Worm (Caenorhabditis elegans) whole organism, L4 larva: ENCODE data around the gene W02G9.4.

ENCODE experiments used
- D1046.2 ChIP-seq: fragments of 200-800 bp; sonication (Bioruptor generic); IDR thresholded peaks from 2 replicates; pipeline ENCODE4 v1.3.6; 2022; ENCODE audit warnings: missing genetic modification characterization, missing compliant biosample characterization
- F10B5.3 ChIP-seq: sonication (generic microtip); optimal IDR thresholded peaks from 2 replicates; lab custom pipeline; 2016; ENCODE audit warnings: mild to moderate bottlenecking, missing genetic modification characterization, missing compliant biosample characterization
- F44E2.7 ChIP-seq: fragments of 200-800 bp; sonication (Bioruptor generic); IDR thresholded peaks from 2 replicates; pipeline ENCODE4 v2.1.2; 2022; ENCODE audit warnings: missing genetic modification characterization, missing compliant biosample characterization
- F49E8.2 ChIP-seq: sonication (generic microtip); optimal IDR thresholded peaks from 2 replicates; lab custom pipeline; 2016; ENCODE audit warnings: missing compliant biosample characterization, mild to moderate bottlenecking, missing genetic modification characterization, borderline replicate concordance
- T20F7.1 ChIP-seq: fragments of 200-800 bp; sonication (Bioruptor generic); optimal IDR thresholded peaks from 2 replicates; lab custom pipeline; 2018; ENCODE audit warnings: mild to moderate bottlenecking, missing genetic modification characterization, missing compliant biosample characterization
- T26A8.4 ChIP-seq: fragments of 200-800 bp; sonication (Bioruptor generic); IDR thresholded peaks from 2 replicates; pipeline ENCODE4 v1.3.6; 2022; ENCODE audit warnings: missing genetic modification characterization, missing compliant biosample characterization
- Y5F2A.4 ChIP-seq: fragments of 200-800 bp; sonication (Bioruptor generic); optimal IDR thresholded peaks from 2 replicates; lab custom pipeline; 2018; ENCODE audit warnings: mild to moderate bottlenecking, missing genetic modification characterization, missing compliant biosample characterization
- ZK337.2 ChIP-seq: fragments of 200-800 bp; sonication (Bioruptor generic); IDR thresholded peaks from 2 replicates; pipeline ENCODE4 v1.3.6; 2022; ENCODE audit warnings: missing genetic modification reagents, missing genetic modification characterization, missing compliant biosample characterization
- ama-1 ChIP-seq: fragments of 150-350 bp; optimal IDR thresholded peaks from 2 replicates; lab custom pipeline; 2014; ENCODE audit warnings: inconsistent platforms, mixed read lengths
- arid-1 ChIP-seq: fragments of 200-800 bp; sonication (Bioruptor generic); conservative IDR thresholded peaks from 2 replicates; pipeline ENCODE4 v1.3.6; 2022; ENCODE audit warnings: missing genetic modification reagents, missing genetic modification characterization, missing compliant biosample characterization
- ceh-28 ChIP-seq: fragments of 150-350 bp; optimal IDR thresholded peaks from 2 replicates; lab custom pipeline; 2014; ENCODE audit warnings: missing biosample characterization, missing genetic modification reagents, missing genetic modification characterization
- ceh-62 ChIP-seq: sonication (generic microtip); optimal IDR thresholded peaks from 2 replicates; lab custom pipeline; 2017; ENCODE audit warnings: missing biosample characterization, missing genetic modification characterization
- ctbp-1 ChIP-seq: fragments of 200-800 bp; sonication (Bioruptor generic); IDR thresholded peaks from 2 replicates; pipeline ENCODE4 v1.3.6; 2022; ENCODE audit warnings: missing genetic modification reagents, missing genetic modification characterization, missing compliant biosample characterization
- daf-8 ChIP-seq: fragments of 200-800 bp; sonication (Bioruptor generic); IDR thresholded peaks from 2 replicates; pipeline ENCODE4 v1.3.6; 2022; ENCODE audit warnings: missing genetic modification characterization, missing compliant biosample characterization
- dmd-6 ChIP-seq: fragments of 200-800 bp; sonication (Bioruptor generic); IDR thresholded peaks from 2 replicates; pipeline ENCODE4 v1.3.6; 2022; ENCODE audit warnings: missing genetic modification reagents, missing genetic modification characterization, missing compliant biosample characterization
- dve-1 ChIP-seq: sonication (generic microtip); optimal IDR thresholded peaks from 2 replicates; lab custom pipeline; 2017; ENCODE audit warnings: antibody characterized with exemption, mild to moderate bottlenecking, missing genetic modification characterization, missing compliant biosample characterization; ENCODE audit not compliant: insufficient read depth
- egl-43 ChIP-seq: fragments of 200-800 bp; sonication (Bioruptor generic); IDR thresholded peaks from 2 replicates; pipeline ENCODE4 v1.3.6; 2022; ENCODE audit warnings: missing genetic modification reagents, missing genetic modification characterization, missing compliant biosample characterization
- gei-8 ChIP-seq: fragments of 200-800 bp; sonication (Bioruptor generic); optimal IDR thresholded peaks from 2 replicates; lab custom pipeline; 2018; ENCODE audit warnings: mild to moderate bottlenecking, missing genetic modification characterization, missing compliant biosample characterization
- hlh-11 ChIP-seq: fragments of 200-800 bp; sonication (Bioruptor generic); optimal IDR thresholded peaks from 2 replicates; lab custom pipeline; 2018; ENCODE audit warnings: mild to moderate bottlenecking, missing genetic modification characterization, missing compliant biosample characterization
- jun-1 ChIP-seq: fragments of 150-350 bp; optimal IDR thresholded peaks from 2 replicates; lab custom pipeline; 2014; ENCODE audit warnings: missing biosample characterization, missing genetic modification reagents, missing genetic modification characterization
- lim-7 ChIP-seq: fragments of 200-800 bp; sonication (Bioruptor generic); IDR thresholded peaks from 2 replicates; pipeline ENCODE4 v1.3.6; 2022; ENCODE audit warnings: missing genetic modification characterization, missing compliant biosample characterization
- lin-29 ChIP-seq: fragments of 200-800 bp; sonication (Bioruptor generic); IDR thresholded peaks from 2 replicates; pipeline ENCODE4 v1.3.6; 2022; ENCODE audit warnings: missing genetic modification reagents, missing genetic modification characterization, missing compliant biosample characterization
- lin-38 ChIP-seq: fragments of 200-800 bp; sonication (Bioruptor generic); IDR thresholded peaks from 2 replicates; pipeline ENCODE4 v1.3.6; 2022; ENCODE audit warnings: missing genetic modification reagents, missing genetic modification characterization, missing compliant biosample characterization
- lsy-2 ChIP-seq, 2 experiments: fragments of 150-350 bp in 1 of 2; sonication (generic microtip) in 1 of 2; optimal IDR thresholded peaks; 2 replicates each; lab custom pipeline; 2014 to 2017; ENCODE audit warnings: missing biosample characterization in 2 of 2, missing genetic modification characterization in 2 of 2
- madf-5 ChIP-seq, 2 experiments: fragments of 200-800 bp; sonication (Bioruptor generic); IDR thresholded peaks; 2 replicates each; pipeline ENCODE4 v1.3.6; 2022; ENCODE audit warnings: missing compliant biosample characterization in 2 of 2, missing genetic modification characterization in 2 of 2
- madf-9 ChIP-seq: fragments of 200-800 bp; sonication (Bioruptor generic); conservative IDR thresholded peaks from 2 replicates; pipeline ENCODE4 v1.3.6; 2022; ENCODE audit warnings: missing genetic modification reagents, missing genetic modification characterization, missing compliant biosample characterization
- mdl-1 ChIP-seq, 2 experiments: fragments of 150-350 bp in 1 of 2; sonication (generic microtip) in 1 of 2; optimal IDR thresholded peaks; 2 replicates each; lab custom pipeline; 2014 to 2017; ENCODE audit warnings: missing biosample characterization in 2 of 2, missing genetic modification characterization in 2 of 2
- mes-2 ChIP-seq: sonication (generic microtip); optimal IDR thresholded peaks from 2 replicates; lab custom pipeline; 2016; ENCODE audit warnings: missing genotype, mild to moderate bottlenecking, missing genetic modification characterization, missing compliant biosample characterization; ENCODE audit not compliant: poor library complexity, severe bottlenecking
- mxl-2 ChIP-seq: fragments of 200-800 bp; sonication (Bioruptor generic); conservative IDR thresholded peaks from 2 replicates; pipeline ENCODE4 v1.3.6; 2022; ENCODE audit warnings: missing genetic modification reagents, missing genetic modification characterization, missing compliant biosample characterization
- mxl-3 ChIP-seq: fragments of 200-800 bp; sonication (Bioruptor generic); optimal IDR thresholded peaks from 2 replicates; lab custom pipeline; 2018; ENCODE audit warnings: mild to moderate bottlenecking, missing genetic modification characterization, missing compliant biosample characterization
- nhr-10 ChIP-seq: fragments of 150-350 bp; optimal IDR thresholded peaks from 2 replicates; lab custom pipeline; 2014; ENCODE audit warnings: missing biosample characterization, missing genetic modification characterization
- nhr-237 ChIP-seq: sonication (generic microtip); optimal IDR thresholded peaks from 2 replicates; lab custom pipeline; 2017; ENCODE audit warnings: missing biosample characterization, missing genetic modification characterization
- nhr-25 ChIP-seq: sonication (generic microtip); optimal IDR thresholded peaks from 2 replicates; lab custom pipeline; 2017; ENCODE audit warnings: missing genetic modification characterization, mild to moderate bottlenecking, missing compliant biosample characterization, antibody characterized with exemption, moderate library complexity, borderline replicate concordance; ENCODE audit not compliant: insufficient read depth
- nhr-77 ChIP-seq: fragments of 150-350 bp; optimal IDR thresholded peaks from 2 replicates; lab custom pipeline; 2014; ENCODE audit warnings: missing biosample characterization, missing genetic modification characterization
- pha-4 ChIP-seq, 2 experiments: fragments of 150-350 bp in 1 of 2; fragments of 200-800 bp in 1 of 2; sonication (Bioruptor generic) in 1 of 2; IDR thresholded peaks in 1 of 2; optimal IDR thresholded peaks in 1 of 2; 2 replicates each; pipeline versions ENCODE4 v1.3.6 to Lab custom; 2014 to 2022; ENCODE audit warnings: missing genetic modification characterization in 2 of 2, missing genetic modification reagents in 2 of 2, missing biosample characterization in 1 of 2, missing compliant biosample characterization in 1 of 2
- php-3 ChIP-seq: fragments of 200-800 bp; sonication (Bioruptor generic); IDR thresholded peaks from 2 replicates; pipeline ENCODE4 v1.3.6; 2022; ENCODE audit warnings: missing genetic modification reagents, missing genetic modification characterization, missing compliant biosample characterization
- rbr-2 ChIP-seq: sonication (generic microtip); optimal IDR thresholded peaks from 2 replicates; lab custom pipeline; 2016; ENCODE audit warnings: missing genotype, missing genetic modification characterization, missing compliant biosample characterization
- set-16 ChIP-seq: fragments of 200-800 bp; sonication (Bioruptor generic); IDR thresholded peaks from 2 replicates; pipeline ENCODE4 v1.3.6; 2022; ENCODE audit warnings: missing genetic modification reagents, missing genetic modification characterization, missing compliant biosample characterization
- snpc-1.2 ChIP-seq: fragments of 200-800 bp; sonication (Bioruptor generic); IDR thresholded peaks from 2 replicates; pipeline ENCODE4 v1.3.6; 2022; ENCODE audit warnings: missing genetic modification reagents, missing genetic modification characterization, missing compliant biosample characterization
- spr-1 ChIP-seq: sonication (generic microtip); optimal IDR thresholded peaks from 2 replicates; lab custom pipeline; 2016; ENCODE audit warnings: mild to moderate bottlenecking, missing genetic modification characterization, missing compliant biosample characterization
- tag-97 ChIP-seq: fragments of 200-800 bp; sonication (Bioruptor generic); IDR thresholded peaks from 2 replicates; pipeline ENCODE4 v1.3.6; 2022; ENCODE audit warnings: missing genetic modification characterization, missing compliant biosample characterization
- unc-62 ChIP-seq, 3 experiments: fragments of 150-350 bp in 1 of 3; sonication (generic microtip); optimal IDR thresholded peaks in 2 of 3; peaks in 1 of 3; 1 replicate in 1 of 3; 2 replicates in 2 of 3; lab custom pipeline; 2014 to 2017; ENCODE audit warnings: missing biosample characterization in 3 of 3, missing genetic modification characterization in 3 of 3, missing genetic modification reagents in 3 of 3, missing genotype in 1 of 3
- zip-11 ChIP-seq: fragments of 200-800 bp; sonication (Bioruptor generic); IDR thresholded peaks from 2 replicates; pipeline ENCODE4 v1.3.6; 2022; ENCODE audit warnings: missing genetic modification characterization, missing compliant biosample characterization
- zip-2 ChIP-seq: fragments of 150-350 bp; optimal IDR thresholded peaks from 2 replicates; lab custom pipeline; 2014; ENCODE audit warnings: missing biosample characterization, missing genetic modification characterization

W02G9.4 gene

DNA sequence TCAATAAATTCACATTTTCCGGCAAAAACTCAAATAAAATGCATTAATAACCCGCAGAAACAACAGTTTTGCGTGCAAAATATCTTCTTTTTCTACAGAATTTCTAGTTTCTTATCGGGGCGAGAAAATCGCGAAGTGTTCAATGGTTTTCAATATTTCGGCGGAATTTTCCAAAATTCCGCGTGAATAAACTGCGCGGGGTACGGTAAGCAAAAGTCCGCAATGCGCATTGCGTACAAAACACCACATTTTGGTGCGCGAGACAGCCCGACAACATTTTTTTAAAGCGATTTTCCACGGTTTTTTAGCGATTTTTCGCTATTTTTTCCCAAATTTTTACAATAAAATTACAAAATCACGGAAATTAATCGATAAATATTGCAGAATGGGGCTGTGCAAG lies 27.7 kb downstream of the W02G9.4 start, which contains the start of gene Y45G12B.2 (continued):
- TF ChIP-seq dmd-6 (GFP tag; lab: Robert Waterston, UW) (0 out of 2 replicates have a peak, but pooled peaks have one; percentile 17), F49E8.2 (peak; percentile 17), madf-9 (GFP tag; lab: Robert Waterston, UW) (no peak), lim-7 (GFP tag; lab: Robert Waterston, UW) (0 out of 2 replicates have a peak, but pooled peaks have one; percentile 21), mxl-3 (peak; percentile 40), mxl-2 (GFP tag; lab: Robert Waterston, UW) (no peak), nhr-25 (tag; lab: Kevin White, UChicago) (no peak), nhr-10 (tag; lab: Kevin White, UChicago) (no peak), rbr-2 (peak; percentile 31), unc-62 (GFP tag; optimal IDR thresholded peaks at IDR 0.05 in 1 of 2; lab: Kevin White, UChicago) (no peak), unc-62 (tag; optimal IDR thresholded peaks at IDR 0.05; lab: Kevin White, UChicago) (no peak), mes-2 (tag; lab: Kevin White, UChicago) (peak; percentile 85), pha-4 (GFP tag; IDR thresholded peaks at IDR 0.05; lab: Robert Waterston, UW) (no peak), pha-4 (tag; optimal IDR thresholded peaks at IDR 0.05; lab: Kevin White, UChicago) (no peak), ama-1 (lab: Kevin White, UChicago) (peak; percentile 55), daf-8 (GFP tag; lab: Robert Waterston, UW) (no peak), php-3 (GFP tag; lab: Robert Waterston, UW) (no peak), dve-1 (tag; lab: Kevin White, UChicago) (peak; percentile 54), hlh-11 (peak; percentile 44), zip-11 (GFP tag; lab: Robert Waterston, UW) (no peak), lsy-2 (tag; optimal IDR thresholded peaks at IDR 0.05; lab: Kevin White, UChicago) (peak; percentile 95 to 99), nhr-77 (tag; lab: Kevin White, UChicago) (peak; percentile 72), F44E2.7 (GFP tag; lab: Robert Waterston, UW) (no peak)
- TF ChIP-seq, all 104 proteins: peak for 22

DNA sequence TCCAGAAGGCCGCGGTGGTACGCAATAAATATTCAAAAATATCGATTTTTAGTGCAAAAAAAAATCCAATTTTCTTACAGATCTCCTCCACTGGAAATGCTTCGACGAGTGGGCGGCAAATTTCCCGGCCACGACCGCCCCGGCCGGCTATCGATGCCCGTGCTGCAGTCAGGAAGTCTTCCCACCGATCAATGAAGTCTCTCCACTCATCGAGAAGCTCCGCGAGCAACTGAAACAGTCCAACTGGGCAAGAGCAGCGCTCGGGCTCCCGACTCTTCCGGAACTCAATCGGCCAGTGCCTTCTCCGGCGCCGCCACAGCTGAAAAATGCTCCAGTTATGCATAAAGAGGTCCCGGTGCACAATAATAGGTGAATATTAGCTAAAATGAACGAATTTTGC lies 29.2 kb downstream of the W02G9.4 start, which contains the start of gene Y45G12B.3:
Gene Y45G12B.3 (minus strand): TSS at position 320 of the 400 bp plus-strand sequence.
- TF ChIP-seq rbr-2 (no peak), lsy-2 (tag; optimal IDR thresholded peaks at IDR 0.05; lab: Kevin White, UChicago) (no peak), nhr-237 (tag; lab: Kevin White, UChicago) (no peak), zip-2 (tag; lab: Kevin White, UChicago) (no peak), egl-43 (GFP tag; lab: Robert Waterston, UW) (0 out of 2 replicates have a peak, but pooled peaks have one; percentile 35), jun-1 (tag; lab: Kevin White, UChicago) (no peak), T20F7.1 (no peak), D1046.2 (GFP tag; lab: Robert Waterston, UW) (no peak), madf-5 (GFP tag; IDR thresholded peaks at IDR 0.05; lab: Robert Waterston, UW) (no peak), gei-8 (GFP tag; lab: Kevin White, UChicago) (no peak), ZK337.2 (GFP tag; lab: Robert Waterston, UW) (no peak), hlh-11 (no peak), ceh-28 (tag; lab: Kevin White, UChicago) (no peak), mdl-1 (tag; optimal IDR thresholded peaks at IDR 0.05; lab: Kevin White, UChicago) (no peak), set-16 (peak; percentile 86), spr-1 (tag; lab: Kevin White, UChicago) (no peak), F10B5.3 (tag; lab: Kevin White, UChicago) (no peak), ctbp-1 (GFP tag; lab: Robert Waterston, UW) (no peak)

DNA sequence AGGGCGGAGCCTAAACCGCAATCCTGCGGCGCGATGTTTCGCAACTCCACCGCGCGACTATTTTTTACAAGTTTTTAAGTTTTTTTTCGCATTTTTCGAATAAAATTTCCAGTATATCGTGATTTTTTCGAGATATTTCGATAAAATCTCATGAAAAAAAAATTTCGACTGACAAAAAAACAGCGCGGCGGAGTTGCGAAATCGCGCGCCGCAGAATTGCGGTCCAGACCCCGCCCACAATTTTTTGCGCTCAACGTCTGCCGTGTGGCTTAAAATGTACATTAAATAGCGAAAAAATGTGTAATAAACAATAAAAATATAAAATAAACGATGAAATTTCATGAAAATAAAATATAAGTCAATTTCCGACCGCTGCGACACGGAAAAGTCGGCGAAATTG lies 31.0 kb downstream of the W02G9.4 start:
- TF ChIP-seq lsy-2 (tag; optimal IDR thresholded peaks at IDR 0.05; lab: Kevin White, UChicago) (peak in 1 of 2 experiments; percentile 11), T26A8.4 (GFP tag; lab: Robert Waterston, UW) (no peak), Y5F2A.4 (no peak), arid-1 (0 out of 2 replicates have a peak, but pooled peaks have one; percentile 14), lin-38 (GFP tag; lab: Robert Waterston, UW) (peak; percentile 52), ZK337.2 (GFP tag; lab: Robert Waterston, UW) (no peak), lin-29 (GFP tag; lab: Robert Waterston, UW) (no peak), tag-97 (no peak), ceh-62 (no peak), snpc-1.2 (GFP tag; lab: Robert Waterston, UW) (no peak), madf-5 (GFP tag; IDR thresholded peaks at IDR 0.05; lab: Robert Waterston, UW) (no peak), spr-1 (tag; lab: Kevin White, UChicago) (no peak), mes-2 (tag; lab: Kevin White, UChicago) (peak; percentile 24)
